Worm (Caenorhabditis elegans) whole organism, L3 larva: Measurements from ENCODE around the gene F21A3.11.
A peak's percentile ranks its signal among the peaks of the same experiment; 100 is the strongest.

Source experiments
- R02D3.7 ChIP-seq: fragments of 150-350 bp; optimal IDR thresholded peaks from 2 replicates; lab custom pipeline; 2014; ENCODE audit warnings: missing biosample characterization, missing genetic modification characterization
- ZK546.5 ChIP-seq: sonication (generic microtip); optimal IDR thresholded peaks from 2 replicates; lab custom pipeline; 2017; ENCODE audit warnings: missing biosample characterization, missing genetic modification characterization
- aly-2 ChIP-seq: fragments of 150-350 bp; optimal IDR thresholded peaks from 2 replicates; lab custom pipeline; 2014; ENCODE audit warnings: missing biosample characterization, missing genetic modification characterization
- ama-1 ChIP-seq: fragments of 150-350 bp; optimal IDR thresholded peaks from 2 replicates; lab custom pipeline; 2018
- ceh-16 ChIP-seq: sonication (generic microtip); optimal IDR thresholded peaks from 2 replicates; lab custom pipeline; 2017; ENCODE audit warnings: missing biosample characterization, missing genetic modification characterization
- ceh-82 ChIP-seq: fragments of 150-350 bp; optimal IDR thresholded peaks from 2 replicates; lab custom pipeline; 2014; ENCODE audit warnings: missing biosample characterization, missing genetic modification characterization
- ceh-9 ChIP-seq: sonication (generic microtip); optimal IDR thresholded peaks from 2 replicates; lab custom pipeline; 2018; ENCODE audit warnings: missing biosample characterization, missing genetic modification characterization
- daf-12 ChIP-seq: fragments of 150-350 bp; optimal IDR thresholded peaks from 2 replicates; lab custom pipeline; 2014; ENCODE audit warnings: missing biosample characterization, missing genetic modification reagents, missing genetic modification characterization
- egl-27 ChIP-seq: sonication (generic microtip); optimal IDR thresholded peaks from 4 replicates; lab custom pipeline; 2017; ENCODE audit warnings: missing biosample characterization, missing genetic modification reagents, missing genetic modification characterization
- egl-5 ChIP-seq: fragments of 150-350 bp; optimal IDR thresholded peaks from 2 replicates; lab custom pipeline; 2017; ENCODE audit warnings: missing biosample characterization, missing genetic modification reagents, missing genetic modification characterization, inconsistent platforms
- elt-1 ChIP-seq: fragments of 150-350 bp; optimal IDR thresholded peaks from 2 replicates; lab custom pipeline; 2014; ENCODE audit warnings: missing biosample characterization, missing genetic modification characterization
- elt-2 ChIP-seq: sonication (generic microtip); optimal IDR thresholded peaks from 2 replicates; lab custom pipeline; 2016; ENCODE audit warnings: missing genetic modification reagents, mild to moderate bottlenecking, missing genetic modification characterization, missing compliant biosample characterization
- elt-3 ChIP-seq, 3 experiments: fragments of 150-350 bp in 1 of 3; sonication (generic microtip) in 2 of 3; optimal IDR thresholded peaks; 2 replicates in 2 of 3; 4 replicates in 1 of 3; lab custom pipeline; 2014 to 2017; ENCODE audit warnings: missing biosample characterization in 3 of 3, missing genetic modification characterization in 3 of 3
- eor-1 ChIP-seq, 2 experiments: fragments of 150-350 bp; optimal IDR thresholded peaks; 2 replicates each; lab custom pipeline; 2014 to 2018; ENCODE audit warnings: missing biosample characterization in 2 of 2, missing genetic modification characterization in 2 of 2
- fkh-2 ChIP-seq: fragments of 150-350 bp; optimal IDR thresholded peaks from 2 replicates; lab custom pipeline; 2014; ENCODE audit warnings: missing biosample characterization, missing genetic modification reagents, missing genetic modification characterization
- hmg-11 ChIP-seq: sonication (generic microtip); optimal IDR thresholded peaks from 2 replicates; lab custom pipeline; 2016; ENCODE audit warnings: missing genetic modification characterization, missing compliant biosample characterization
- lin-15B ChIP-seq: fragments of 150-350 bp; optimal IDR thresholded peaks from 2 replicates; lab custom pipeline; 2014; ENCODE audit warnings: missing biosample characterization, missing genetic modification characterization
- lin-39 ChIP-seq: fragments of 150-350 bp; optimal IDR thresholded peaks from 2 replicates; lab custom pipeline; 2018; ENCODE audit warnings: missing biosample characterization, missing genetic modification reagents, missing genetic modification characterization
- lsy-12 ChIP-seq: sonication (generic microtip); optimal IDR thresholded peaks from 2 replicates; lab custom pipeline; 2016; ENCODE audit warnings: mild to moderate bottlenecking, missing genetic modification characterization, missing compliant biosample characterization
- mdl-1 ChIP-seq: fragments of 150-350 bp; optimal IDR thresholded peaks from 2 replicates; lab custom pipeline; 2014; ENCODE audit warnings: missing biosample characterization, missing genetic modification characterization
- nhr-23 ChIP-seq: fragments of 150-350 bp; optimal IDR thresholded peaks from 2 replicates; lab custom pipeline; 2014; ENCODE audit warnings: missing biosample characterization, missing genetic modification reagents, missing genetic modification characterization
- nhr-25 ChIP-seq: sonication (generic microtip); optimal IDR thresholded peaks from 2 replicates; lab custom pipeline; 2017; ENCODE audit warnings: missing biosample characterization, missing genetic modification characterization
- nhr-28 ChIP-seq: fragments of 150-350 bp; optimal IDR thresholded peaks from 2 replicates; lab custom pipeline; 2014; ENCODE audit warnings: missing biosample characterization, missing genetic modification characterization
- nhr-43 ChIP-seq: sonication (generic microtip); optimal IDR thresholded peaks from 2 replicates; lab custom pipeline; 2016; ENCODE audit warnings: mild to moderate bottlenecking, missing genetic modification characterization, missing compliant biosample characterization; ENCODE audit not compliant: poor library complexity, severe bottlenecking
- nhr-67 ChIP-seq: fragments of 150-350 bp; optimal IDR thresholded peaks from 2 replicates; lab custom pipeline; 2014; ENCODE audit warnings: missing biosample characterization, missing genetic modification characterization
- nhr-76 ChIP-seq: fragments of 150-350 bp; sonication (generic microtip); optimal IDR thresholded peaks from 5 replicates; lab custom pipeline; 2014; ENCODE audit warnings: missing biosample characterization, missing genetic modification characterization
- pha-4 ChIP-seq: fragments of 150-350 bp; optimal IDR thresholded peaks from 2 replicates; lab custom pipeline; 2014; ENCODE audit warnings: missing biosample characterization, missing genetic modification reagents, missing genetic modification characterization
- pqm-1 ChIP-seq: fragments of 150-350 bp; optimal IDR thresholded peaks from 2 replicates; lab custom pipeline; 2017; ENCODE audit warnings: missing biosample characterization, missing genetic modification characterization, inconsistent platforms
- sea-2 ChIP-seq: fragments of 150-350 bp; sonication (generic microtip); optimal IDR thresholded peaks from 4 replicates; lab custom pipeline; 2014; ENCODE audit warnings: missing biosample characterization, missing genetic modification reagents, missing genetic modification characterization
- skn-1 ChIP-seq: fragments of 150-350 bp; optimal IDR thresholded peaks from 2 replicates; lab custom pipeline; 2014; ENCODE audit warnings: missing biosample characterization, missing genetic modification characterization
- tbx-2 ChIP-seq: sonication (generic microtip); optimal IDR thresholded peaks from 2 replicates; lab custom pipeline; 2016; ENCODE audit warnings: mild to moderate bottlenecking, missing genetic modification characterization, missing compliant biosample characterization
- unc-39 ChIP-seq: sonication (generic microtip); optimal IDR thresholded peaks from 4 replicates; lab custom pipeline; 2017; ENCODE audit warnings: missing biosample characterization, missing genetic modification characterization
- unc-62 ChIP-seq: fragments of 150-350 bp; sonication (generic microtip); optimal IDR thresholded peaks from 4 replicates; lab custom pipeline; 2014; ENCODE audit warnings: missing biosample characterization, missing genetic modification reagents, missing genetic modification characterization

The F21A3.11 gene

DNA sequence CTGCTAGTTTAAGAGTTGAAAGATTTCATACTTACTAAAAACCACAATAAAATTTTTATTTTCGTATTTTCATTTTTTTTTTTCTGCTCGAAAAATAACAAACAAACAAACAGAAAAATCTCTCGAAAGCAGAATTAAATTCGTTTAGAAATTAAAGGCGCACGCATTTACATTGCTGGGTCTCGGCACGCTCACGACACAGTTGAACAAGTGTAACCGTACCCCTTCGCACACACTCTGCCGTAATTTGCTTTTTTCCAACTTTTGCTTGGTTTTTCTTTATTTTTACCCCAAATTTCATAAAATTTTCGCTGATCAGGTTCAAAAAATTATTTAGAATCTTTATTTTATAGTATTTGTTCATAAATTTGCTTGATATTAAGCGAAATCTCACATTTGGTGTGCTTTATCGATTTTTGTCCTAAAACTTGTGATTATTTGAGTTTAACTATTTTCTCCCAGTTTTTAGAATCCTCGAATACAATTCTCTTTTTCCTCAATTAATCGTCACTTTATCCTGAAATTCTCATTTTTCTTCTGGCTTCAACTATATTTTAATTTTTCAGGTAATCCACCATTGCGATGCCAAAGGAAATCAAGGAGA lies 21.3 kb downstream of the F21A3.11 start, which contains the start of gene rpl-38 (continued):
- TF ChIP-seq unc-62 = no peak
- peak; percentile 82 for TF ChIP-seq lin-15B (tag; lab: Kevin White, UChicago)
- TF ChIP-seq ama-1 (lab: Kevin White, UChicago) = no peak
- TF ChIP-seq nhr-25 (tag; lab: Kevin White, UChicago) = peak; percentile 69
- TF ChIP-seq daf-12 (tag; lab: Kevin White, UChicago) = no peak
- peak; percentile 59 for TF ChIP-seq elt-2
- TF ChIP-seq lin-39 (tag; lab: Kevin White, UChicago) = peak; percentile 94
- TF ChIP-seq nhr-76 (tag; lab: Kevin White, UChicago) = no peak
- no peak for TF ChIP-seq ZK546.5
- peak; percentile 95 for TF ChIP-seq pha-4 (tag; lab: Kevin White, UChicago)
- TF ChIP-seq R02D3.7 = peak; percentile 72
- TF ChIP-seq nhr-67 = no peak
- TF ChIP-seq mdl-1 = no peak
- no peak for TF ChIP-seq ceh-82
- peak; percentile 47 for TF ChIP-seq lsy-12 (tag; lab: Kevin White, UChicago)

DNA sequence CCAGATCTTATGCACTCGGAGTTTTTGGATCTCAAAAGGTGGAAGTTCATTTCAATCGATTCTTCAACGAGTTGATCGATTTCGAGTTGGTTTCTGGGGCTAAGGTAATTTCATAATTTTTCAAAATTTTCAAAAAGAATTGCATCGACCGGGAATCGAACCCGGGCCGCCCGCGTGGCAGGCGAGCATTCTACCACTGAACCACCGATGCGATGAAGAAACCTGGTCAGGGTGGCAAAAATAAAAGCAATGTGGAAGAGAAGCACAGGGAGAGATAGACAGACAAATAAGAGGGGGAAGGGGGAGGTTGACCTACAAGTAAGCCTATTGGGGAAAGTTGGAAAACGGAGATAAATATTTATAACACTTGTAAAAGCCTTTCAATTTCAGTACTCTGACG lies 27.9 kb downstream of the F21A3.11 start:
- TF ChIP-seq pqm-1 (tag; lab: Kevin White, UChicago) (peak; percentile 34), ceh-16 (peak; percentile 2), lin-39 (tag; lab: Kevin White, UChicago) (peak; percentile 8), nhr-23 (tag; lab: Kevin White, UChicago) (no peak), elt-2 (peak; percentile 52), sea-2 (GFP tag; lab: Kevin White, UChicago) (no peak), elt-1 (tag; lab: Kevin White, UChicago) (no peak)

DNA sequence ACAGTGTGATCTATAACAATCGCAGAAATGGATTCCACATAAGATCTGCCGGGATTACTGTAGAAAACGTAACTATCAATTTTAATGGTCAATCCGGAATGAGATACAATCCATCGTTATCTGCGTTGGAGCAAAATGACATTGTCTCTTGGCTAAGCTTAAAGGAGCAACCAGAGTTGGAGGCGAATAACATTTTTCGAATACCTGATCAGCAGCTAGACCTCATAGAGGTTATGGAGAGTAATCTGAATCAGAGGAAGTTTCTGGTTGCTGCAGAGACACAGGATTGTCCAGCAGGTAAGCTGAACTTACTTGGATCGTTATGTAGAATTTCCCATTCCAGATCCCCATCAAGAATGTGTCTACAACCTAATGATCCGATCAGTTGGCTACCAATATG lies 29.4 kb downstream of the F21A3.11 start:
- TF ChIP-seq pqm-1 (tag; lab: Kevin White, UChicago) (no peak), nhr-43 (tag; lab: Kevin White, UChicago) (no peak), aly-2 (tag; lab: Kevin White, UChicago) (no peak), nhr-67 (no peak), skn-1 (no peak), egl-27 (tag; lab: Kevin White, UChicago) (no peak), eor-1 (tag; optimal IDR thresholded peaks at IDR 0.05; lab: Kevin White, UChicago) (no peak), ceh-9 (tag; lab: Kevin White, UChicago) (no peak), pha-4 (tag; lab: Kevin White, UChicago) (no peak), mdl-1 (no peak), lsy-12 (tag; lab: Kevin White, UChicago) (no peak), fkh-2 (tag; lab: Kevin White, UChicago) (no peak), tbx-2 (tag; lab: Kevin White, UChicago) (no peak), elt-1 (tag; lab: Kevin White, UChicago) (no peak), nhr-28 (tag; lab: Kevin White, UChicago) (no peak), lin-39 (tag; lab: Kevin White, UChicago) (no peak), ceh-82 (no peak), unc-39 (tag; lab: Kevin White, UChicago) (no peak)

DNA sequence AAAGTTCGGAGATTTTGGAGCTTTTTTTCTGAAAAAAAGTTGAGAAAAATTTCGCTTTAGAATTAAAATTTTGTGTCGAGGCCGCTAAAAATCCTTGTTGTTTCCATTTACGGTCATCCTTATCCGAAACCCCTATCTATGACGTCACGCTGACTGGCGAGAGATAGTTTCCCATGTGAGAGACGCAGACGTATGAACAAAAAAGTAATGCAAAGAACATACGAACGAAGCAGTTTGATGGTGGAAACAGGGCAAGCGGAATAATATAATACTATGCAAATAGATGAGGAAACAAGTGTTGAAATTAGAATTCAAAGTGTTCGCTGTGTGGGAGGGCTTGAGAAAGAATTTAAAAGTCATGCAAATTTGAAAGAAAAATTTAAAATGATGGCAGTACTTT lies 33.9 kb downstream of the F21A3.11 start:
- TF ChIP-seq pqm-1 (tag; lab: Kevin White, UChicago) = peak; percentile 19
- TF ChIP-seq elt-2 = peak; percentile 31
- no peak for TF ChIP-seq hmg-11 (tag; lab: Kevin White, UChicago)

DNA sequence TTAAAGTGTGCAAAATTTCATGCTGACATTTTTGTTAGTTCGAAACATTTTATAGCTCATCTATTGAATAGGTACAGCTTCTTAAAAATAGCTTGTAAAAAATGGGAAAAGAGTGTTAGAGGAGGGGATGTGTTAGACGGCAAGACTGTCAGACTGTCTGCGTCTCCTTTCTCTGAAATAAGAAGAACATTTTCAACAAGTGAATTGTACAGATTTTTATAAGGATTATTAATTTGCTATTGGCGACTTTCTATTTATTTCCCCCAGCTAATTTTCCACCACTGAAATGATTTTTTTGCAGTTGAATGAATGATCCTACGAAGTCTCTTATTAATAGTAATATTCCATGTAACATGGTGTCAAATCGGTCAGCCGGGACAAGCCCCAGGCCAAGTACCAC lies 34.6 kb downstream of the F21A3.11 start, which contains the start of gene C06B8.7:
TSS of gene C06B8.7 (plus strand) at position 301 of the 400 bp plus-strand sequence.
- no peak for TF ChIP-seq egl-5 (tag; lab: Kevin White, UChicago)
- TF ChIP-seq hmg-11 (tag; lab: Kevin White, UChicago) = no peak
- no peak for TF ChIP-seq eor-1 (tag; optimal IDR thresholded peaks at IDR 0.05; lab: Kevin White, UChicago)
- TF ChIP-seq elt-3 (tag; optimal IDR thresholded peaks at IDR 0.05; lab: Kevin White, UChicago) = no peak
- no peak for TF ChIP-seq nhr-23 (tag; lab: Kevin White, UChicago)
- no peak for TF ChIP-seq pqm-1 (tag; lab: Kevin White, UChicago)
